Worm (Caenorhabditis elegans) whole organism, L1 larva: ENCODE data around the gene ccg-1.

ENCODE experiments used
- aly-2 ChIP-seq: fragments of 150-350 bp; optimal IDR thresholded peaks from 2 replicates; lab custom pipeline; 2014; ENCODE audit warnings: missing biosample characterization, missing genetic modification characterization
- ceh-88 ChIP-seq: fragments of 200-800 bp; sonication (Bioruptor generic); IDR thresholded peaks from 2 replicates; pipeline ENCODE4 v1.3.6; 2022; ENCODE audit warnings: missing genetic modification characterization, missing compliant biosample characterization
- ces-1 ChIP-seq: fragments of 150-350 bp; optimal IDR thresholded peaks from 2 replicates; lab custom pipeline; 2014; ENCODE audit warnings: missing biosample characterization, missing genetic modification reagents, missing genetic modification characterization
- lin-15B ChIP-seq: fragments of 150-350 bp; sonication (generic microtip); optimal IDR thresholded peaks from 3 replicates; lab custom pipeline; 2014; ENCODE audit warnings: missing biosample characterization, missing genetic modification characterization
- lin-35 ChIP-seq, 2 experiments: fragments of 150-350 bp; optimal IDR thresholded peaks; 2 replicates each; lab custom pipeline; 2014; ENCODE audit warnings: missing biosample characterization in 2 of 2, missing genetic modification characterization in 2 of 2, missing genetic modification reagents in 2 of 2
- lin-39 ChIP-seq: fragments of 150-350 bp; optimal IDR thresholded peaks from 2 replicates; lab custom pipeline; 2014; ENCODE audit warnings: missing biosample characterization, missing genetic modification reagents, missing genetic modification characterization
- nhr-28 ChIP-seq: fragments of 150-350 bp; optimal IDR thresholded peaks from 2 replicates; lab custom pipeline; 2014; ENCODE audit warnings: missing biosample characterization, missing genetic modification characterization
- skn-1 ChIP-seq: fragments of 150-350 bp; optimal IDR thresholded peaks from 2 replicates; lab custom pipeline; 2014; ENCODE audit warnings: missing biosample characterization, missing genetic modification characterization
- unc-62 ChIP-seq: fragments of 150-350 bp; optimal IDR thresholded peaks from 2 replicates; lab custom pipeline; 2014; ENCODE audit warnings: missing biosample characterization, missing genetic modification reagents, missing genetic modification characterization

DNA sequence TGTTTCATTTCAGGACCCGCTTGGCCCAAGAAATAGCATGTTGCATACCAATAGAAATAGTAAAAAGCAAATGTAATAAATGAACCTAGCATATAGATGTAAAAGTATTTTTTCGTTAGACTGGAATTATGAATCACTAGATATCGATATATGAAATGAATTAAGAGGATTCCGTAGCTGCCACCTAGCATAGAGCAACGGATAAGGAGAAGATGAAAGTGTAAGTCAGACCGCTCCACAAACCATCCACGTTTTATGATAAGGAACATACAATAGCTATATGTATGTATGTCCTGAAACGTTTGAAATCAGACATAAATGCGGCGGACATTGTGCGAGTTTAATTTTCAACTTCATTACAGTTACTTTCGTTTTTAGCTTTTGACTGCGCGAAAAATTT, 24.5 kb downstream of the ccg-1 start:
- TF ChIP-seq skn-1 (tag; lab: Kevin White, UChicago) (no peak), nhr-28 (tag; lab: Kevin White, UChicago) (no peak), lin-39 (tag; lab: Kevin White, UChicago) (no peak), lin-15B (tag; lab: Kevin White, UChicago) (no peak), lin-35 (GFP tag; optimal IDR thresholded peaks at IDR 0.05; lab: Kevin White, UChicago) (no peak), aly-2 (tag; lab: Kevin White, UChicago) (no peak), unc-62 (GFP tag; lab: Kevin White, UChicago) (no peak), ces-1 (no peak), ceh-88 (GFP tag; lab: Robert Waterston, UW) (no peak)
